Worm (Caenorhabditis elegans) whole organism, L2 larva: ENCODE data around the gene M02F4.2.

Source experiments
- C34F6.9 ChIP-seq: fragments of 150-350 bp; optimal IDR thresholded peaks from 2 replicates; lab custom pipeline; 2014; ENCODE audit warnings: missing biosample characterization, missing genetic modification characterization
- F13H6.1 ChIP-seq: sonication (generic microtip); optimal IDR thresholded peaks from 2 replicates; lab custom pipeline; 2016; ENCODE audit warnings: missing genetic modification characterization, missing compliant biosample characterization
- R02D3.7 ChIP-seq: fragments of 150-350 bp; optimal IDR thresholded peaks from 2 replicates; lab custom pipeline; 2014; ENCODE audit warnings: missing biosample characterization, missing genetic modification characterization
- Y55F3AM.14 ChIP-seq: fragments of 200-800 bp; sonication (Bioruptor generic); optimal IDR thresholded peaks from 2 replicates; lab custom pipeline; 2018; ENCODE audit warnings: mild to moderate bottlenecking, missing genetic modification characterization, missing compliant biosample characterization
- ZK546.5 ChIP-seq: sonication (generic microtip); optimal IDR thresholded peaks from 2 replicates; lab custom pipeline; 2017; ENCODE audit warnings: missing biosample characterization, missing genetic modification characterization
- alr-1 ChIP-seq: fragments of 150-350 bp; optimal IDR thresholded peaks from 2 replicates; lab custom pipeline; 2014; ENCODE audit warnings: missing biosample characterization, missing genetic modification characterization
- aly-2 ChIP-seq: fragments of 150-350 bp; optimal IDR thresholded peaks from 2 replicates; lab custom pipeline; 2014; ENCODE audit warnings: missing biosample characterization, missing genetic modification characterization
- ama-1 ChIP-seq: fragments of 150-350 bp; optimal IDR thresholded peaks from 2 replicates; lab custom pipeline; 2018; ENCODE audit warnings: inconsistent platforms
- ceh-82 ChIP-seq: fragments of 150-350 bp; optimal IDR thresholded peaks from 2 replicates; lab custom pipeline; 2014; ENCODE audit warnings: missing biosample characterization, missing genetic modification characterization
- crh-2 ChIP-seq: sonication (generic microtip); optimal IDR thresholded peaks from 2 replicates; lab custom pipeline; 2017; ENCODE audit warnings: missing biosample characterization, missing genetic modification characterization
- elt-3 ChIP-seq: sonication (generic microtip); optimal IDR thresholded peaks from 2 replicates; lab custom pipeline; 2017; ENCODE audit warnings: missing biosample characterization, missing genetic modification characterization
- fos-1 ChIP-seq: fragments of 150-350 bp; optimal IDR thresholded peaks from 2 replicates; lab custom pipeline; 2014; ENCODE audit warnings: missing biosample characterization, missing genetic modification characterization
- gmeb-1 ChIP-seq: fragments of 150-350 bp; optimal IDR thresholded peaks from 2 replicates; lab custom pipeline; 2014; ENCODE audit warnings: missing biosample characterization, missing genetic modification characterization
- lin-39 ChIP-seq: fragments of 150-350 bp; optimal IDR thresholded peaks from 2 replicates; lab custom pipeline; 2014; ENCODE audit warnings: missing biosample characterization, missing genetic modification reagents, missing genetic modification characterization
- lsy-2 ChIP-seq, 2 experiments: fragments of 150-350 bp in 1 of 2; sonication (generic microtip) in 1 of 2; optimal IDR thresholded peaks; 2 replicates each; lab custom pipeline; 2014 to 2017; ENCODE audit warnings: missing biosample characterization in 2 of 2, missing genetic modification characterization in 2 of 2
- mbf-1 ChIP-seq: sonication (generic microtip); optimal IDR thresholded peaks from 2 replicates; lab custom pipeline; 2017; ENCODE audit warnings: missing biosample characterization, missing genetic modification characterization
- mdl-1 ChIP-seq, 2 experiments: fragments of 150-350 bp in 1 of 2; sonication (generic microtip) in 1 of 2; optimal IDR thresholded peaks; 2 replicates each; lab custom pipeline; 2017; ENCODE audit warnings: missing biosample characterization in 2 of 2, missing genetic modification characterization in 2 of 2
- nhr-10 ChIP-seq: sonication (generic microtip); optimal IDR thresholded peaks from 2 replicates; lab custom pipeline; 2017; ENCODE audit warnings: missing biosample characterization, missing genetic modification characterization
- nhr-11 ChIP-seq: fragments of 150-350 bp; optimal IDR thresholded peaks from 2 replicates; lab custom pipeline; 2014; ENCODE audit warnings: missing biosample characterization, missing genetic modification characterization
- nhr-12 ChIP-seq: fragments of 150-350 bp; optimal IDR thresholded peaks from 2 replicates; lab custom pipeline; 2014; ENCODE audit warnings: missing biosample characterization, missing genetic modification characterization
- nhr-129 ChIP-seq: fragments of 150-350 bp; optimal IDR thresholded peaks from 2 replicates; lab custom pipeline; 2014; ENCODE audit warnings: missing biosample characterization, missing genetic modification characterization
- nhr-21 ChIP-seq: fragments of 150-350 bp; optimal IDR thresholded peaks from 2 replicates; lab custom pipeline; 2014; ENCODE audit warnings: missing biosample characterization, missing genetic modification characterization
- nhr-237 ChIP-seq: fragments of 150-350 bp; optimal IDR thresholded peaks from 2 replicates; lab custom pipeline; 2014; ENCODE audit warnings: missing biosample characterization, missing genetic modification characterization
- nhr-25 ChIP-seq: fragments of 150-350 bp; sonication (generic microtip); optimal IDR thresholded peaks from 3 replicates; lab custom pipeline; 2014; ENCODE audit warnings: missing biosample characterization, missing genetic modification characterization
- sem-4 ChIP-seq: fragments of 150-350 bp; optimal IDR thresholded peaks from 2 replicates; lab custom pipeline; 2014; ENCODE audit warnings: missing biosample characterization, missing genetic modification reagents, missing genetic modification characterization
- skn-1 ChIP-seq: sonication (generic microtip); optimal IDR thresholded peaks from 2 replicates; lab custom pipeline; 2017; ENCODE audit warnings: missing biosample characterization, missing genetic modification characterization
- sma-9 ChIP-seq, 2 experiments: fragments of 150-350 bp in 1 of 2; sonication (generic microtip) in 1 of 2; optimal IDR thresholded peaks; 2 replicates each; lab custom pipeline; 2014 to 2016; ENCODE audit warnings: missing genetic modification characterization in 2 of 2, mild to moderate bottlenecking in 1 of 2, missing biosample characterization in 1 of 2, missing compliant biosample characterization in 1 of 2, missing genetic modification reagents in 1 of 2, moderate library complexity in 1 of 2
- snpc-4 ChIP-seq: fragments of 150-350 bp; optimal IDR thresholded peaks from 2 replicates; lab custom pipeline; 2014; ENCODE audit warnings: missing biosample characterization, missing genetic modification characterization
- unc-39 ChIP-seq: fragments of 150-350 bp; optimal IDR thresholded peaks from 2 replicates; lab custom pipeline; 2014; ENCODE audit warnings: missing biosample characterization, missing genetic modification characterization
- unc-62 ChIP-seq: fragments of 150-350 bp; optimal IDR thresholded peaks from 2 replicates; lab custom pipeline; 2014; ENCODE audit warnings: missing biosample characterization, missing genetic modification reagents, missing genetic modification characterization
- zag-1 ChIP-seq: fragments of 150-350 bp; optimal IDR thresholded peaks from 2 replicates; lab custom pipeline; 2014; ENCODE audit warnings: missing biosample characterization, missing genetic modification characterization
- ztf-1 ChIP-seq: fragments of 200-800 bp; sonication (Bioruptor generic); conservative IDR thresholded peaks from 2 replicates; pipeline ENCODE4 v1.3.6; 2022; ENCODE audit warnings: missing genetic modification characterization, missing compliant biosample characterization
- ztf-11 ChIP-seq: sonication (generic microtip); optimal IDR thresholded peaks from 2 replicates; lab custom pipeline; 2017; ENCODE audit warnings: missing biosample characterization, missing genetic modification characterization
- ztf-4 ChIP-seq: fragments of 150-350 bp; optimal IDR thresholded peaks from 2 replicates; lab custom pipeline; 2014; ENCODE audit warnings: missing biosample characterization, missing genetic modification characterization

Gene M02F4.2

DNA sequence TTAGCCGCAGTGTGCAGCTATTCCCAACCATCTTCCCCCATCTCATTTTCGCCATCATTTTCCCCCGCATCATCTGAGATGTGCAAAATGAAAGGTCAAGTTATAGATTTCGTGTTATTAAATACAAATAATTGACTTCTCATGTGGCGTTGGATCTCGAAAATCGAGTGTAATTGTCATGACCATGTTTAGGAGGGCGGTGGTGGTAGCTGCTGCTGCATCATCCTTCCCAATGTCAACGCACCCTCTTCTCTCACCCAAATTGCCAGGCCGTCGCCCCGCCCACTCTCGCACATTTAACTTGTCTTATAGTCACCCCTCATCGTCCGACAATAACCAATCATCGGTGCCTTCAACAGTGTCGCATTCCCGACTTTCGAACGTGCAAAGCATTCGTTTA lies 29.2 kb upstream of the M02F4.2 start, which contains the start of gene ceh-30:
TSS of gene ceh-30 (plus strand) at position 301 of the 400 bp plus-strand sequence.
- TF ChIP-seq F13H6.1 (tag; lab: Kevin White, UChicago): no peak
- TF ChIP-seq gmeb-1 (tag; lab: Kevin White, UChicago): no peak
- TF ChIP-seq snpc-4 (tag; lab: Kevin White, UChicago): no peak
- TF ChIP-seq nhr-11 (tag; lab: Kevin White, UChicago): no peak
- TF ChIP-seq C34F6.9 (tag; lab: Kevin White, UChicago): no peak
- no peak for TF ChIP-seq mdl-1 (tag; optimal IDR thresholded peaks at IDR 0.05; lab: Kevin White, UChicago)
- TF ChIP-seq nhr-12 (tag; lab: Kevin White, UChicago): no peak
- no peak for TF ChIP-seq R02D3.7
- no peak for TF ChIP-seq mbf-1 (tag; lab: Kevin White, UChicago)
- TF ChIP-seq ztf-1: no peak
- TF ChIP-seq unc-39 (tag; lab: Kevin White, UChicago): no peak
- no peak for TF ChIP-seq nhr-237

DNA sequence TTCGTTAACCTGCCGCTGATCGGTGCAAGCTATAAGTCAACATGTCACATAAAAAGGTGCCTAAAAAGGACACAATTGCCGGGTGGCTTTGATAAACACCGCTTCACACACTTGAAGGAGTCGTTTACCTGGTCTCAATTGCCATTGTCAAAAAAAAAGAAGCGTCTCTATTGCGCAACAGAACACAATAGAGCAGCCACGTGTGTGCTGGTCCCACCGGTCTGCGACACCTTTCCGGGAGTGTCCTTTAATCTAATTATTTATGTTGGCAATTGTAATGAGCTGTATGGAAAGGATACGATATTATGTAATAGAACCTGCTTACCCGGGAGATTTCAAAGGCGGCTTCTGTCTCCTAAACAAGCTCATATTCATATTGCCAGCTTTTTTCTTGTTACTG lies 27.6 kb upstream of the M02F4.2 start:
- no peak for TF ChIP-seq ztf-4
- TF ChIP-seq unc-62 (GFP tag; lab: Kevin White, UChicago): no peak
- no peak for TF ChIP-seq elt-3

DNA sequence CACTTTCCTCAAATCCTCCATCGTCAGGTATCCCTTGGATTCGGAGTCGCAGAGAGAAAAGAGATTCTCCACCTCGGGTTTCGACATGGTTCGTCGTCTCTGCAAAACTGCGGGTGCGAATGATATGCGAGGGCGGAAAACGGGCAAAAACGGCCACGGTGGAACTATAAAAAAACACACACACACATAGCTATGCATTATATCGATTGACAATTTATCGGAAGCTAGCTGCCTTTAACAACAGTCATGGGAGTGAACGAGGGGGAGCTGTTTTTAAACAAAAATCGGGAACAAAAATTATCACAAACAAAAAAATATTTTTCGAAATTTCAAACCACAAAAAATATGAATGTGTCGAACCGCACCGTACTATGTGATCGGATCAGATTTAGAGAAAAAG lies 25.2 kb upstream of the M02F4.2 start, which contains the start of gene rsef-1:
TSS of gene rsef-1 (minus strand) at position 101 of the 400 bp plus-strand sequence.
- TF ChIP-seq lin-39 (tag; lab: Kevin White, UChicago): no peak
- TF ChIP-seq elt-3: no peak
- TF ChIP-seq ZK546.5 (tag; lab: Kevin White, UChicago): no peak

- TF ChIP-seq gmeb-1 (tag; lab: Kevin White, UChicago) (no peak), sem-4 (tag; lab: Kevin White, UChicago) (no peak), nhr-10 (no peak), nhr-237 (no peak), nhr-11 (tag; lab: Kevin White, UChicago) (no peak), mbf-1 (tag; lab: Kevin White, UChicago) (no peak), nhr-21 (no peak), skn-1 (tag; lab: Kevin White, UChicago) (no peak), sma-9 (GFP tag; optimal IDR thresholded peaks at IDR 0.05; lab: Kevin White, UChicago) (no peak), sma-9 (tag; optimal IDR thresholded peaks at IDR 0.05; lab: Kevin White, UChicago) (no peak), ceh-82 (no peak), mdl-1 (tag; optimal IDR thresholded peaks at IDR 0.05; lab: Kevin White, UChicago) (no peak), ama-1 (lab: Kevin White, UChicago) (no peak), C34F6.9 (tag; lab: Kevin White, UChicago) (no peak), crh-2 (tag; lab: Kevin White, UChicago) (no peak), unc-39 (tag; lab: Kevin White, UChicago) (no peak), nhr-129 (tag; lab: Kevin White, UChicago) (no peak), lsy-2 (tag; optimal IDR thresholded peaks at IDR 0.05; lab: Kevin White, UChicago) (no peak), zag-1 (tag; lab: Kevin White, UChicago) (no peak), ztf-11 (tag; lab: Kevin White, UChicago) (no peak), alr-1 (tag; lab: Kevin White, UChicago) (no peak)
Measured at ce11 chrX:3057656-3058055, 23.6 kb upstream of the M02F4.2 start.

ce11 chrX:3056098-3056497 lies 22.0 kb upstream of the M02F4.2 start:
- TF ChIP-seq sem-4 (tag; lab: Kevin White, UChicago) (no peak), nhr-25 (tag; lab: Kevin White, UChicago) (no peak), sma-9 (GFP tag; optimal IDR thresholded peaks at IDR 0.05; lab: Kevin White, UChicago) (no peak), sma-9 (tag; optimal IDR thresholded peaks at IDR 0.05; lab: Kevin White, UChicago) (no peak), snpc-4 (tag; lab: Kevin White, UChicago) (peak; percentile 32), Y55F3AM.14 (no peak), aly-2 (tag; lab: Kevin White, UChicago) (no peak)

DNA sequence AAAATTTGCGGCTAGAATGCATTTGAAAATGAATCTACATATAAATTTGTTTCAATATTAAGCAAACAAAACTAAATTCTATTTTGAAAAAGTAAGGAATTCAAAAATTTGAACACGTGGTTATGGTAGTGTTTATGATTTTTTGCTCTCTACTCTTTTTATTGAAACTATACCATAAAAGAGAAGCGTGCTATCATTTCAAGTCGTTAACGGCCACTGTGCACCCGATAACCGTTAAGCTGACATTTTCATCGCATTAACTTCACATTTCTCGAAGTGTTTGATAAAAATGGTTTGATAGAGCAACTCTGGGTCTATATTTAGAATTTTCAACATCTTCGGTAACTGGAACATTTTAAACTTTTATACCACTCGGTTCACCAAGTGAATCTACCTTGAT lies 20.7 kb upstream of the M02F4.2 start, which contains the start of gene twk-26:
TSS of gene twk-26 (minus strand) at position 23 of the 400 bp plus-strand sequence.
- TF ChIP-seq sma-9 (GFP tag; optimal IDR thresholded peaks at IDR 0.05; lab: Kevin White, UChicago): peak; percentile 43
- no peak for TF ChIP-seq sma-9 (tag; optimal IDR thresholded peaks at IDR 0.05; lab: Kevin White, UChicago)
- TF ChIP-seq C34F6.9 (tag; lab: Kevin White, UChicago): no peak
- peak; percentile 37 for TF ChIP-seq fos-1 (tag; lab: Kevin White, UChicago)
